Fruit fly (Drosophila melanogaster) whole organism, embryonic: Measurements from ENCODE around the gene sima.

Experiments used
- CG10147 ChIP-seq: fragments of 200-800 bp; sonication (Bioruptor generic); optimal IDR thresholded peaks from 2 replicates; lab custom pipeline; 2019; ENCODE audit warnings: missing biosample characterization, mild to moderate bottlenecking, missing genetic modification characterization, moderate library complexity
- CG10431 ChIP-seq: fragments of 200-800 bp; sonication (Bioruptor generic); optimal IDR thresholded peaks from 3 replicates; lab custom pipeline; 2018; ENCODE audit warnings: missing biosample characterization, mild to moderate bottlenecking, missing genetic modification characterization
- CG10543 ChIP-seq: fragments of 200-800 bp; sonication (Bioruptor generic); optimal IDR thresholded peaks from 3 replicates; lab custom pipeline; 2017; ENCODE audit warnings: missing biosample characterization, mild to moderate bottlenecking, missing genetic modification characterization, moderate library complexity
- CG11695 ChIP-seq: fragments of 200-800 bp; sonication (Bioruptor generic); IDR thresholded peaks from 3 replicates; pipeline ENCODE4 v1.3.6; 2022; ENCODE audit warnings: missing biosample characterization, missing genetic modification characterization
- CG1233 ChIP-seq: fragments of 200-800 bp; sonication (Bioruptor generic); optimal IDR thresholded peaks from 4 replicates; lab custom pipeline; 2018; ENCODE audit warnings: missing biosample characterization, mild to moderate bottlenecking, missing genetic modification characterization
- CG13287 ChIP-seq: fragments of 200-800 bp; sonication (Bioruptor generic); IDR thresholded peaks from 2 replicates; pipeline ENCODE4 v1.3.6; 2022; ENCODE audit warnings: missing biosample characterization, missing genetic modification characterization; ENCODE audit not compliant: partially characterized antibody
- CG13296 ChIP-seq: fragments of 200-800 bp; sonication (Bioruptor generic); optimal IDR thresholded peaks from 3 replicates; lab custom pipeline; 2018; ENCODE audit warnings: missing biosample characterization, mild to moderate bottlenecking, missing genetic modification characterization
- CG16779 ChIP-seq: fragments of 200-800 bp; sonication (Bioruptor generic); IDR thresholded peaks from 2 replicates; pipeline ENCODE4 v1.3.6; 2022; ENCODE audit warnings: missing biosample characterization, missing genetic modification characterization
- CG16813 ChIP-seq: fragments of 200-800 bp; sonication (Bioruptor generic); IDR thresholded peaks from 3 replicates; pipeline ENCODE4 v1.3.6; 2022; ENCODE audit warnings: missing biosample characterization, missing genetic modification characterization; ENCODE audit not compliant: partially characterized antibody
- CG16863 ChIP-seq: fragments of 200-800 bp; sonication (Bioruptor generic); optimal IDR thresholded peaks from 3 replicates; lab custom pipeline; 2016; ENCODE audit warnings: missing biosample characterization, missing genetic modification characterization
- CG2678 ChIP-seq: fragments of 200-800 bp; sonication (Bioruptor generic); optimal IDR thresholded peaks from 3 replicates; lab custom pipeline; 2019; ENCODE audit warnings: missing biosample characterization, mild to moderate bottlenecking, missing genetic modification characterization, moderate library complexity
- CG2875 ChIP-seq: fragments of 200-800 bp; sonication (Bioruptor generic); optimal IDR thresholded peaks from 2 replicates; lab custom pipeline; 2017; ENCODE audit warnings: missing biosample characterization, mild to moderate bottlenecking, missing genetic modification characterization, missing genetic modification reagents
- CG33557 ChIP-seq: fragments of 200-800 bp; sonication (Bioruptor generic); optimal IDR thresholded peaks from 2 replicates; lab custom pipeline; 2019; ENCODE audit warnings: missing biosample characterization, mild to moderate bottlenecking, missing genetic modification characterization, moderate library complexity
- CG4360 ChIP-seq: fragments of 200-800 bp; sonication (Bioruptor generic); IDR thresholded peaks from 2 replicates; pipeline ENCODE4 v1.3.6; 2022; ENCODE audit warnings: missing biosample characterization, missing genetic modification characterization
- CG6272 ChIP-seq: fragments of 200-800 bp; sonication (Bioruptor generic); IDR thresholded peaks from 2 replicates; pipeline ENCODE4 v1.3.6; 2022; ENCODE audit warnings: missing biosample characterization, missing genetic modification characterization
- CG6791 ChIP-seq: fragments of 200-800 bp; sonication (Bioruptor generic); IDR thresholded peaks from 3 replicates; pipeline ENCODE4 v1.3.6; 2022; ENCODE audit warnings: missing biosample characterization, missing genetic modification characterization; ENCODE audit not compliant: partially characterized antibody
- CG7556 ChIP-seq: fragments of 200-800 bp; sonication (Bioruptor generic); optimal IDR thresholded peaks from 2 replicates; lab custom pipeline; 2017; ENCODE audit warnings: missing biosample characterization, mild to moderate bottlenecking, missing genetic modification characterization
- CG9215 ChIP-seq: fragments of 200-800 bp; sonication (Bioruptor generic); IDR thresholded peaks from 2 replicates; pipeline ENCODE4 v1.3.6; 2022; ENCODE audit warnings: missing biosample characterization, missing genetic modification characterization
- Dbx ChIP-seq: fragments of 200-800 bp; sonication (Bioruptor generic); IDR thresholded peaks from 3 replicates; pipeline ENCODE4 v1.3.6; 2022; ENCODE audit warnings: missing biosample characterization, missing genetic modification characterization
- Dek ChIP-seq: fragments of 200-800 bp; sonication (Bioruptor generic); optimal IDR thresholded peaks from 3 replicates; lab custom pipeline; 2019; ENCODE audit warnings: missing biosample characterization, mild to moderate bottlenecking, missing genetic modification characterization, moderate library complexity
- Dref ChIP-seq: fragments of 200-800 bp; sonication (Bioruptor generic); IDR thresholded peaks from 2 replicates; pipeline ENCODE4 v1.3.6; 2022; ENCODE audit warnings: missing biosample characterization, missing genetic modification characterization
- Ets65A ChIP-seq: fragments of 200-800 bp; sonication (Bioruptor generic); peaks from one replicate; lab custom pipeline; 2016; ENCODE audit warnings: missing biosample characterization, missing genetic modification characterization
- Hmx ChIP-seq: fragments of 200-800 bp; sonication (Bioruptor generic); optimal IDR thresholded peaks from 2 replicates; lab custom pipeline; 2016; ENCODE audit warnings: missing biosample characterization, missing genetic modification characterization
- Lhr ChIP-seq: fragments of 200-800 bp; sonication (Bioruptor generic); optimal IDR thresholded peaks from 3 replicates; lab custom pipeline; 2017; ENCODE audit warnings: mild to moderate bottlenecking, missing biosample characterization, missing genetic modification reagents, missing genetic modification characterization
- MESR4 ChIP-seq: fragments of 200-800 bp; sonication (Bioruptor generic); optimal IDR thresholded peaks from 2 replicates; lab custom pipeline; 2018; ENCODE audit warnings: missing biosample characterization, mild to moderate bottlenecking, missing genetic modification characterization, moderate library complexity
- MTF-1 ChIP-seq: fragments of 200-800 bp; sonication (Bioruptor generic); optimal IDR thresholded peaks from 2 replicates; lab custom pipeline; 2018; ENCODE audit warnings: missing biosample characterization, mild to moderate bottlenecking, missing genetic modification characterization, borderline replicate concordance
- Meics ChIP-seq: fragments of 200-800 bp; sonication (Bioruptor generic); optimal IDR thresholded peaks from 2 replicates; lab custom pipeline; 2017; ENCODE audit warnings: missing biosample characterization, mild to moderate bottlenecking, missing genetic modification characterization
- Pdp1 ChIP-seq, 2 experiments: fragments of 200-800 bp; sonication (Bioruptor generic); optimal IDR thresholded peaks; 3 replicates each; lab custom pipeline; 2016; ENCODE audit warnings: missing biosample characterization in 2 of 2, missing genetic modification characterization in 2 of 2, mild to moderate bottlenecking in 1 of 2, moderate library complexity in 1 of 2
- Scr ChIP-seq: fragments of 200-800 bp; sonication (Bioruptor generic); IDR thresholded peaks from 2 replicates; pipeline ENCODE4 v1.3.6; 2022; ENCODE audit warnings: missing biosample characterization, missing genetic modification characterization; ENCODE audit not compliant: partially characterized antibody
- Sox100B ChIP-seq: fragments of 200-800 bp; sonication (Bioruptor generic); optimal IDR thresholded peaks from 3 replicates; lab custom pipeline; 2018; ENCODE audit warnings: missing biosample characterization, mild to moderate bottlenecking, missing genetic modification characterization
- abd-A ChIP-seq: fragments of 200-800 bp; sonication (Bioruptor generic); optimal IDR thresholded peaks from 3 replicates; lab custom pipeline; 2019; ENCODE audit warnings: missing biosample characterization, mild to moderate bottlenecking, missing genetic modification characterization, moderate library complexity
- amos ChIP-seq: fragments of 200-800 bp; sonication (Bioruptor generic); IDR thresholded peaks from 2 replicates; pipeline ENCODE4 v1.3.6; 2022; ENCODE audit warnings: missing biosample characterization, missing genetic modification characterization; ENCODE audit not compliant: partially characterized antibody
- ash1 ChIP-seq: fragments of 200-800 bp; sonication (Bioruptor generic); optimal IDR thresholded peaks from 2 replicates; lab custom pipeline; 2018; ENCODE audit warnings: missing biosample characterization, mild to moderate bottlenecking, missing genetic modification characterization
- ems ChIP-seq: fragments of 200-800 bp; sonication (Bioruptor generic); optimal IDR thresholded peaks from 3 replicates; lab custom pipeline; 2016; ENCODE audit warnings: missing biosample characterization, missing genetic modification characterization
- grn ChIP-seq: fragments of 200-800 bp; sonication (Bioruptor generic); optimal IDR thresholded peaks from 3 replicates; lab custom pipeline; 2017; ENCODE audit warnings: missing biosample characterization, missing genetic modification characterization
- gt ChIP-seq: fragments of 200-800 bp; sonication (Bioruptor generic); IDR thresholded peaks from 2 replicates; pipeline ENCODE4 v1.3.6; 2022; ENCODE audit warnings: missing biosample characterization, missing genetic modification characterization
- hb ChIP-seq: fragments of 200-800 bp; sonication (Bioruptor generic); IDR thresholded peaks from 3 replicates; pipeline ENCODE4 v1.3.6; 2022; ENCODE audit warnings: missing biosample characterization, missing genetic modification characterization; ENCODE audit not compliant: partially characterized antibody
- inv ChIP-seq: fragments of 200-800 bp; sonication (Bioruptor generic); IDR thresholded peaks from 2 replicates; pipeline ENCODE4 v1.3.6; 2022; ENCODE audit warnings: missing biosample characterization, missing genetic modification characterization; ENCODE audit not compliant: partially characterized antibody
- jigr1 ChIP-seq: fragments of 200-800 bp; sonication (Bioruptor generic); IDR thresholded peaks from 3 replicates; pipeline ENCODE4 v1.3.6; 2022; ENCODE audit warnings: missing biosample characterization, missing genetic modification characterization
- jing ChIP-seq: fragments of 200-800 bp; sonication (Bioruptor generic); optimal IDR thresholded peaks from 2 replicates; lab custom pipeline; 2018; ENCODE audit warnings: missing biosample characterization, mild to moderate bottlenecking, missing genetic modification characterization
- lilli ChIP-seq: fragments of 200-800 bp; sonication (Bioruptor generic); optimal IDR thresholded peaks from 3 replicates; lab custom pipeline; 2016; ENCODE audit warnings: missing biosample characterization, missing genetic modification characterization
- psq ChIP-seq: fragments of 200-800 bp; sonication (Bioruptor generic); optimal IDR thresholded peaks from 2 replicates; lab custom pipeline; 2017; ENCODE audit warnings: missing biosample characterization, missing genetic modification characterization
- sd ChIP-seq: fragments of 200-800 bp; sonication (Bioruptor generic); optimal IDR thresholded peaks from 3 replicates; lab custom pipeline; 2018; ENCODE audit warnings: missing biosample characterization, mild to moderate bottlenecking, missing genetic modification characterization, moderate library complexity
- sens-2 ChIP-seq: fragments of 200-800 bp; sonication (Bioruptor generic); IDR thresholded peaks from 2 replicates; pipeline ENCODE4 v1.3.6; 2022; ENCODE audit warnings: missing biosample characterization, missing genetic modification characterization
- sr ChIP-seq: fragments of 200-800 bp; sonication (Bioruptor generic); IDR thresholded peaks from 3 replicates; pipeline ENCODE4 v1.3.6; 2022; ENCODE audit warnings: missing biosample characterization, missing genetic modification characterization
- tap ChIP-seq: fragments of 200-800 bp; optimal IDR thresholded peaks from 3 replicates; lab custom pipeline; 2019; ENCODE audit warnings: missing biosample characterization, mild to moderate bottlenecking, missing genetic modification characterization, moderate library complexity
- z ChIP-seq: fragments of 200-800 bp; sonication (Bioruptor generic); IDR thresholded peaks from 3 replicates; pipeline ENCODE4 v1.3.6; 2022; ENCODE audit warnings: missing biosample characterization, missing genetic modification characterization

The sima gene

DNA sequence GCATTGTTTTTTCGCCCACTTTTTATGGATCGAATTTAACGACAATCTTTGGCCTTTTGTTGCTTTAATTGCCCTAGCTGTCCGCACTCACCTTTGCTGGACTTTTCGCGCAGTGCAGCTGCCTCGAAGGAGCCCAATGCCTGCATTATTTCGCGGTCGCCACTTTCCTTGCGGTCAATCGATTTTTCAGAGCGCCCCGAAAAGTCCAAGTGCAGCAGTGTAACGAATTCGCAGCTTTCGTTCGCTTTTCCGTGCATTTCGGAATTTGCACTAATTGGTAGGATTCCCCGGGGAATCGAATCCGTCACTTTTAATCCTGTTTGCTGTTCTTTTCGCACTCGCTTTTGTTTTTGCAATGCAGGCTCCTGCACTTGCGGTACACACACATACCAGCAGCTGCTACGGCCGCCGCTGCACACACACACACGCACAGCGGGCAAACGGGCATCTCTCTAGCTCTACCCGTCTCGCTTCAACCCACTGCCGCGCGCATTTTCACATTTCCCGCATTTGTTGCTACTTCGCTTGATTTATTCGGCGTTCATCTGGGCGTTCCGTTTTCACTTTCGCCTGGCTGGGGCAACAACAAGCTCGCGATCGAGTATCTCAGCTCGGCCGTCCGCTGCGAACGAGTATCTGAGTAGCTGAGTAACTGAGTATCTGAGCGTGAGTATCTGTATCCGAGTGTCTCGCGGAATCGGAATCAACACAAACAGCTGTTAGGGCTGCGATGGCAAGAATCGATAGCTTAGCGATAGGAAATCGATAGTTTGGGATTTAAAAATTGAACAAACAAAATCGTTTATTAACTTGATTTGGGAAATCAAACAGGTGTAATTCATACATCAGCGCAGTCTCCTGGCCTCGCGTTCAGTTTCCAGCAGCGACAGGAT, 36.3 kb upstream of the sima start, which contains the start of gene Mgat2 (continued):
- TF ChIP-seq CG2678 (tag; lab: Kevin White, UChicago) (no peak), CG9215 (no peak), CG7556 (GFP tag; lab: Kevin White, UChicago) (no peak), sens-2 (GFP tag; lab: Robert Waterston, UW) (peak; percentile 39; the same call in 1 of the 2 replicates), Pdp1 (GFP tag; optimal IDR thresholded peaks at IDR 0.05; lab: Kevin White, UChicago) (peak in 1 of 2 experiments; percentile 18), CG2875 (GFP tag; lab: Kevin White, UChicago) (peak; percentile 14), Dref (peak; percentile 77), CG1233 (peak; percentile 19), CG6272 (GFP tag; lab: Robert Waterston, UW) (no peak), CG16863 (GFP tag; lab: Kevin White, UChicago) (peak; percentile 97), gt (peak; percentile 33; the same call in 1 of the 2 replicates), Ets65A (GFP tag; lab: Kevin White, UChicago) (peak; percentile 87), CG33557 (GFP tag; lab: Kevin White, UChicago) (peak; percentile 85), CG16779 (GFP tag; lab: Robert Waterston, UW) (no peak), CG10543 (GFP tag; lab: Kevin White, UChicago) (peak; percentile 77), sr (GFP tag; lab: Robert Waterston, UW) (0 out of 3 replicates have a peak, but pooled peaks have one; percentile 35), ash1 (peak; percentile 62), abd-A (tag; lab: Kevin White, UChicago) (peak; percentile 96), CG6791 (GFP tag; lab: Robert Waterston, UW) (peak; percentile 86), Lhr (GFP tag; lab: Kevin White, UChicago) (no peak), CG11695 (GFP tag; lab: Robert Waterston, UW) (peak; percentile 30; the same call in 1 of the 3 replicates), grn (peak; percentile 27), CG10147 (peak; percentile 44), CG16813 (peak; percentile 79), inv (GFP tag; lab: Robert Waterston, UW) (peak; percentile 74), jing (GFP tag; lab: Kevin White, UChicago) (no peak), Dek (peak; percentile 43), z (peak; percentile 93), jigr1 (GFP tag; lab: Robert Waterston, UW) (no peak), MTF-1 (GFP tag; lab: Kevin White, UChicago) (peak; percentile 62), sd (tag; lab: Kevin White, UChicago) (peak; percentile 82), amos (GFP tag; lab: Robert Waterston, UW) (peak; percentile 85), Dbx (GFP tag; lab: Robert Waterston, UW) (0 out of 3 replicates have a peak, but pooled peaks have one; percentile 16), CG13287 (GFP tag; lab: Robert Waterston, UW) (peak; percentile 93), lilli (GFP tag; lab: Kevin White, UChicago) (no peak), Hmx (GFP tag; lab: Kevin White, UChicago) (no peak), ems (GFP tag; lab: Kevin White, UChicago) (peak; percentile 11), tap (tag; lab: Kevin White, UChicago) (peak; percentile 65), CG10431 (GFP tag; lab: Kevin White, UChicago) (peak; percentile 77), Meics (no peak), Sox100B (no peak), CG4360 (peak; percentile 92), MESR4 (GFP tag; lab: Kevin White, UChicago) (peak; percentile 81), psq (GFP tag; lab: Kevin White, UChicago) (no peak), CG13296 (GFP tag; lab: Kevin White, UChicago) (peak; percentile 41), hb (GFP tag; lab: Robert Waterston, UW) (peak; percentile 75), Scr (GFP tag; lab: Robert Waterston, UW) (peak; percentile 91)
